Fruit fly (Drosophila melanogaster): ENCODE results near the gene nau.

Gene nau

DNA sequence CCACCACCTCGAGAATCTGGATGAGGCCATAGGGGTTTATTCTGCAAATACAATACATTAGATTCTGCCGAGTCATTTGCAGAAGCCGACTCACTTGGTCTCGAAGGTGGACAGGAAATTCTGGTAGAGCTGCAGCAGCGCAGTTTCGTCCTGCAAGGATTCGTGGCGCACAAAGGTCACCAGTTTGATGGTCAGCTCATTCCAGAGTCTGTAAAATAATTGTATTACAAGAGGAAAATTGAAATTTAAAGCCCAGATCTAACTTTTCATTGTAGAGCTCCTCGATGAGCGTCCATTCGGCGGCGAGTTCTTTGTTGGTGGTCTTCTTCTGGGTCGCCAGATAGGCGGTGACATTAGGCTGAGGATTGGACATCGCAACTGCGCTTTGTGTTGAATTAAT, 14.4 kb upstream of the nau start:
- TF ChIP-seq CG10979 (tag; optimal IDR thresholded peaks at IDR 0.05) (no peak), unpg (GFP tag; optimal IDR thresholded peaks at IDR 0.05) (no peak), CG14050 (GFP tag; IDR thresholded peaks at IDR 0.05) (no peak), CG34422 (GFP tag; IDR thresholded peaks at IDR 0.05) (no peak), slbo (GFP tag; IDR thresholded peaks at IDR 0.05) (no peak), Optix (GFP tag; IDR thresholded peaks at IDR 0.05) (no peak), CG7271 (tag; optimal IDR thresholded peaks at IDR 0.05) (no peak), ems (GFP tag; optimal IDR thresholded peaks at IDR 0.05) (no peak), CG9876 (GFP tag; optimal IDR thresholded peaks at IDR 0.05) (no peak), H15 (GFP tag; IDR thresholded peaks at IDR 0.05) (no peak), CG31224 (GFP tag; IDR thresholded peaks at IDR 0.05) (no peak), Dp (GFP tag; optimal IDR thresholded peaks at IDR 0.05) (no peak), h (optimal IDR thresholded peaks at IDR 0.05) (no peak), zfh1 (GFP tag; IDR thresholded peaks at IDR 0.05) (no peak)

- no peak for TF ChIP-seq kni (GFP tag; optimal IDR thresholded peaks at IDR 0.05)
- no peak for TF ChIP-seq rib (GFP tag; IDR thresholded peaks at IDR 0.05)
- TF ChIP-seq CG6654 (GFP tag; optimal IDR thresholded peaks at IDR 0.05) = no peak
- TF ChIP-seq CG16815 (GFP tag; optimal IDR thresholded peaks at IDR 0.05) = no peak
- TF ChIP-seq CG1832 (GFP tag; optimal IDR thresholded peaks at IDR 0.05) = no peak
- TF ChIP-seq vfl (GFP tag; optimal IDR thresholded peaks at IDR 0.05) = no peak
- no peak for TF ChIP-seq CG17328 (GFP tag; IDR thresholded peaks at IDR 0.05)
- no peak for TF ChIP-seq Scr (GFP tag; IDR thresholded peaks at IDR 0.05; ENCODE audit: partially characterized antibody)
- no peak for TF ChIP-seq CG2678 (tag; optimal IDR thresholded peaks at IDR 0.05)
- TF ChIP-seq Lpt (GFP tag; optimal IDR thresholded peaks at IDR 0.05) = no peak
- TF ChIP-seq C15 (GFP tag; IDR thresholded peaks at IDR 0.05) = no peak
- no peak for TF ChIP-seq aop (GFP tag; IDR thresholded peaks at IDR 0.05)
- TF ChIP-seq CG8765 (GFP tag; IDR thresholded peaks at IDR 0.05) = no peak
- no peak for TF ChIP-seq trh (GFP tag; optimal IDR thresholded peaks at IDR 0.05)
- no peak for TF ChIP-seq H15 (GFP tag; IDR thresholded peaks at IDR 0.05)
- TF ChIP-seq E2f1 (GFP tag; IDR thresholded peaks at IDR 0.05) = no peak
- TF ChIP-seq Drgx (GFP tag; IDR thresholded peaks at IDR 0.05) = 0 out of 2 replicates have a peak, but pooled peaks have one; percentile 3
- TF ChIP-seq dan (GFP tag; IDR thresholded peaks at IDR 0.05) = no peak
- no peak for TF ChIP-seq Ssrp (tag; optimal IDR thresholded peaks at IDR 0.05)
- TF ChIP-seq sna (GFP tag; IDR thresholded peaks at IDR 0.05; ENCODE audit: partially characterized antibody) = no peak
- no peak for TF ChIP-seq unc-4 (GFP tag; IDR thresholded peaks at IDR 0.05; ENCODE audit: partially characterized antibody)
- no peak for TF ChIP-seq gcm (GFP tag; optimal IDR thresholded peaks at IDR 0.05)
- TF ChIP-seq Dll (GFP tag; IDR thresholded peaks at IDR 0.05; ENCODE audit: partially characterized antibody) = 0 out of 4 replicates have a peak, but pooled peaks have one; percentile 1
- 0 out of 2 replicates have a peak, but pooled peaks have one; percentile 3 for TF ChIP-seq hbn (GFP tag; IDR thresholded peaks at IDR 0.05; ENCODE audit: partially characterized antibody)
- no peak for TF ChIP-seq gem (tag; optimal IDR thresholded peaks at IDR 0.05)
- TF ChIP-seq ato (GFP tag; IDR thresholded peaks at IDR 0.05; ENCODE audit: partially characterized antibody) = no peak
- peak; percentile 63 for TF ChIP-seq kah (GFP tag; optimal IDR thresholded peaks at IDR 0.05)
- TF ChIP-seq Trl (optimal IDR thresholded peaks at IDR 0.05) = no peak
- no peak for TF ChIP-seq Trl (GFP tag; optimal IDR thresholded peaks at IDR 0.05)
- no peak for TF ChIP-seq CG4730 (GFP tag; IDR thresholded peaks at IDR 0.05)
- no peak for TF ChIP-seq CG10147 (GFP tag; optimal IDR thresholded peaks at IDR 0.05)
- no peak for TF ChIP-seq ham (GFP tag; IDR thresholded peaks at IDR 0.05)
- TF ChIP-seq bcd (GFP tag; optimal IDR thresholded peaks at IDR 0.05) = no peak
- peak; percentile 53 for TF ChIP-seq Med (GFP tag)
- TF ChIP-seq CG11093 (GFP tag; IDR thresholded peaks at IDR 0.05) = no peak
- TF ChIP-seq Oaz (GFP tag; IDR thresholded peaks at IDR 0.05) = no peak
- TF ChIP-seq CG12299 (tag; optimal IDR thresholded peaks at IDR 0.05) = no peak
- TF ChIP-seq chn (GFP tag; optimal IDR thresholded peaks at IDR 0.05) = no peak
- no peak for TF ChIP-seq Lim3 (GFP tag; IDR thresholded peaks at IDR 0.05)
- no peak for TF ChIP-seq CG43689 (GFP tag; IDR thresholded peaks at IDR 0.05)
Measured at dm6 chr3R:23730472-23730801, 12.3 kb upstream of the nau start.
